Worm (Caenorhabditis elegans) whole organism, L2 larva: ENCODE results near the gene clec-124.

Source experiments
- C34F6.9 ChIP-seq: fragments of 150-350 bp; optimal IDR thresholded peaks from 2 replicates; lab custom pipeline; 2014; ENCODE audit warnings: missing biosample characterization, missing genetic modification characterization
- F13H6.1 ChIP-seq: sonication (generic microtip); optimal IDR thresholded peaks from 2 replicates; lab custom pipeline; 2016; ENCODE audit warnings: missing genetic modification characterization, missing compliant biosample characterization
- R02D3.7 ChIP-seq: fragments of 150-350 bp; optimal IDR thresholded peaks from 2 replicates; lab custom pipeline; 2014; ENCODE audit warnings: missing biosample characterization, missing genetic modification characterization
- Y55F3AM.14 ChIP-seq: fragments of 200-800 bp; sonication (Bioruptor generic); optimal IDR thresholded peaks from 2 replicates; lab custom pipeline; 2018; ENCODE audit warnings: mild to moderate bottlenecking, missing genetic modification characterization, missing compliant biosample characterization
- ZK546.5 ChIP-seq: sonication (generic microtip); optimal IDR thresholded peaks from 2 replicates; lab custom pipeline; 2017; ENCODE audit warnings: missing biosample characterization, missing genetic modification characterization
- alr-1 ChIP-seq: fragments of 150-350 bp; optimal IDR thresholded peaks from 2 replicates; lab custom pipeline; 2014; ENCODE audit warnings: missing biosample characterization, missing genetic modification characterization
- ama-1 ChIP-seq: fragments of 150-350 bp; optimal IDR thresholded peaks from 2 replicates; lab custom pipeline; 2018; ENCODE audit warnings: inconsistent platforms
- blmp-1 ChIP-seq: sonication (generic microtip); optimal IDR thresholded peaks from 2 replicates; lab custom pipeline; 2017; ENCODE audit warnings: missing genetic modification characterization, mild to moderate bottlenecking, missing compliant biosample characterization, antibody characterized with exemption, moderate library complexity; ENCODE audit not compliant: insufficient read depth
- ceh-16 ChIP-seq: fragments of 150-350 bp; optimal IDR thresholded peaks from 2 replicates; lab custom pipeline; 2014; ENCODE audit warnings: missing biosample characterization, missing genetic modification characterization
- ceh-82 ChIP-seq: fragments of 150-350 bp; optimal IDR thresholded peaks from 2 replicates; lab custom pipeline; 2014; ENCODE audit warnings: missing biosample characterization, missing genetic modification characterization
- crh-2 ChIP-seq: sonication (generic microtip); optimal IDR thresholded peaks from 2 replicates; lab custom pipeline; 2017; ENCODE audit warnings: missing biosample characterization, missing genetic modification characterization
- dmd-4 ChIP-seq: sonication (generic microtip); optimal IDR thresholded peaks from 2 replicates; lab custom pipeline; 2017; ENCODE audit warnings: missing biosample characterization, missing genetic modification characterization
- egl-27 ChIP-seq: sonication (generic microtip); optimal IDR thresholded peaks from 3 replicates; lab custom pipeline; 2017; ENCODE audit warnings: missing biosample characterization, missing genetic modification reagents, missing genetic modification characterization
- elt-1 ChIP-seq: fragments of 150-350 bp; optimal IDR thresholded peaks from 2 replicates; lab custom pipeline; 2014; ENCODE audit warnings: missing biosample characterization, missing genetic modification characterization
- fos-1 ChIP-seq: fragments of 150-350 bp; optimal IDR thresholded peaks from 2 replicates; lab custom pipeline; 2014; ENCODE audit warnings: missing biosample characterization, missing genetic modification characterization
- gmeb-1 ChIP-seq: fragments of 150-350 bp; optimal IDR thresholded peaks from 2 replicates; lab custom pipeline; 2014; ENCODE audit warnings: missing biosample characterization, missing genetic modification characterization
- lin-11 ChIP-seq: fragments of 150-350 bp; sonication (generic microtip); optimal IDR thresholded peaks from 2 replicates; lab custom pipeline; 2014; ENCODE audit warnings: missing biosample characterization, missing genetic modification characterization, inconsistent platforms, mixed read lengths
- lin-13 ChIP-seq: fragments of 150-350 bp; optimal IDR thresholded peaks from 2 replicates; lab custom pipeline; 2014; ENCODE audit warnings: missing biosample characterization, missing genetic modification reagents, missing genetic modification characterization
- lin-39 ChIP-seq: fragments of 150-350 bp; optimal IDR thresholded peaks from 2 replicates; lab custom pipeline; 2014; ENCODE audit warnings: missing biosample characterization, missing genetic modification reagents, missing genetic modification characterization
- lsy-2 ChIP-seq, 2 experiments: fragments of 150-350 bp in 1 of 2; sonication (generic microtip) in 1 of 2; optimal IDR thresholded peaks; 2 replicates each; lab custom pipeline; 2014 to 2017; ENCODE audit warnings: missing biosample characterization in 2 of 2, missing genetic modification characterization in 2 of 2
- mab-5 ChIP-seq: fragments of 150-350 bp; optimal IDR thresholded peaks from 2 replicates; lab custom pipeline; 2014; ENCODE audit warnings: missing biosample characterization, missing genetic modification characterization
- mbf-1 ChIP-seq: sonication (generic microtip); optimal IDR thresholded peaks from 2 replicates; lab custom pipeline; 2017; ENCODE audit warnings: missing biosample characterization, missing genetic modification characterization
- mdl-1 ChIP-seq, 2 experiments: fragments of 150-350 bp in 1 of 2; sonication (generic microtip) in 1 of 2; optimal IDR thresholded peaks; 2 replicates each; lab custom pipeline; 2017; ENCODE audit warnings: missing biosample characterization in 2 of 2, missing genetic modification characterization in 2 of 2
- nhr-10 ChIP-seq: sonication (generic microtip); optimal IDR thresholded peaks from 2 replicates; lab custom pipeline; 2017; ENCODE audit warnings: missing biosample characterization, missing genetic modification characterization
- nhr-11 ChIP-seq: fragments of 150-350 bp; optimal IDR thresholded peaks from 2 replicates; lab custom pipeline; 2014; ENCODE audit warnings: missing biosample characterization, missing genetic modification characterization
- nhr-12 ChIP-seq: fragments of 150-350 bp; optimal IDR thresholded peaks from 2 replicates; lab custom pipeline; 2014; ENCODE audit warnings: missing biosample characterization, missing genetic modification characterization
- nhr-129 ChIP-seq: fragments of 150-350 bp; optimal IDR thresholded peaks from 2 replicates; lab custom pipeline; 2014; ENCODE audit warnings: missing biosample characterization, missing genetic modification characterization
- nhr-21 ChIP-seq: fragments of 150-350 bp; optimal IDR thresholded peaks from 2 replicates; lab custom pipeline; 2014; ENCODE audit warnings: missing biosample characterization, missing genetic modification characterization
- nhr-23 ChIP-seq: fragments of 150-350 bp; optimal IDR thresholded peaks from 2 replicates; lab custom pipeline; 2014; ENCODE audit warnings: missing biosample characterization, missing genetic modification reagents, missing genetic modification characterization
- nhr-237 ChIP-seq: fragments of 150-350 bp; optimal IDR thresholded peaks from 2 replicates; lab custom pipeline; 2014; ENCODE audit warnings: missing biosample characterization, missing genetic modification characterization
- nhr-25 ChIP-seq: fragments of 150-350 bp; sonication (generic microtip); optimal IDR thresholded peaks from 3 replicates; lab custom pipeline; 2014; ENCODE audit warnings: missing biosample characterization, missing genetic modification characterization
- nhr-6 ChIP-seq: fragments of 150-350 bp; optimal IDR thresholded peaks from 2 replicates; lab custom pipeline; 2014; ENCODE audit warnings: missing biosample characterization, missing genetic modification characterization
- nhr-77 ChIP-seq: fragments of 150-350 bp; optimal IDR thresholded peaks from 2 replicates; lab custom pipeline; 2014; ENCODE audit warnings: missing biosample characterization, missing genetic modification characterization
- peb-1 ChIP-seq: fragments of 150-350 bp; optimal IDR thresholded peaks from 2 replicates; lab custom pipeline; 2014; ENCODE audit warnings: missing biosample characterization, missing genetic modification characterization
- sem-4 ChIP-seq: fragments of 150-350 bp; optimal IDR thresholded peaks from 2 replicates; lab custom pipeline; 2014; ENCODE audit warnings: missing biosample characterization, missing genetic modification reagents, missing genetic modification characterization
- skn-1 ChIP-seq: sonication (generic microtip); optimal IDR thresholded peaks from 2 replicates; lab custom pipeline; 2017; ENCODE audit warnings: missing biosample characterization, missing genetic modification characterization
- sma-3 ChIP-seq: sonication (generic microtip); optimal IDR thresholded peaks from 2 replicates; lab custom pipeline; 2016; ENCODE audit warnings: missing genetic modification reagents, missing genetic modification characterization, missing compliant biosample characterization
- sma-9 ChIP-seq, 2 experiments: fragments of 150-350 bp in 1 of 2; sonication (generic microtip) in 1 of 2; optimal IDR thresholded peaks; 2 replicates each; lab custom pipeline; 2014 to 2016; ENCODE audit warnings: missing genetic modification characterization in 2 of 2, mild to moderate bottlenecking in 1 of 2, missing biosample characterization in 1 of 2, missing compliant biosample characterization in 1 of 2, missing genetic modification reagents in 1 of 2, moderate library complexity in 1 of 2
- snpc-4 ChIP-seq: fragments of 150-350 bp; optimal IDR thresholded peaks from 2 replicates; lab custom pipeline; 2014; ENCODE audit warnings: missing biosample characterization, missing genetic modification characterization
- unc-39 ChIP-seq: fragments of 150-350 bp; optimal IDR thresholded peaks from 2 replicates; lab custom pipeline; 2014; ENCODE audit warnings: missing biosample characterization, missing genetic modification characterization
- unc-55 ChIP-seq: fragments of 150-350 bp; sonication (generic microtip); optimal IDR thresholded peaks from 3 replicates; lab custom pipeline; 2014; ENCODE audit warnings: missing biosample characterization, missing genetic modification reagents, missing genetic modification characterization
- unc-62 ChIP-seq: fragments of 150-350 bp; optimal IDR thresholded peaks from 2 replicates; lab custom pipeline; 2014; ENCODE audit warnings: missing biosample characterization, missing genetic modification reagents, missing genetic modification characterization
- zag-1 ChIP-seq: fragments of 150-350 bp; optimal IDR thresholded peaks from 2 replicates; lab custom pipeline; 2014; ENCODE audit warnings: missing biosample characterization, missing genetic modification characterization
- ztf-1 ChIP-seq: fragments of 200-800 bp; sonication (Bioruptor generic); conservative IDR thresholded peaks from 2 replicates; pipeline ENCODE4 v1.3.6; 2022; ENCODE audit warnings: missing genetic modification characterization, missing compliant biosample characterization
- ztf-11 ChIP-seq: sonication (generic microtip); optimal IDR thresholded peaks from 2 replicates; lab custom pipeline; 2017; ENCODE audit warnings: missing biosample characterization, missing genetic modification characterization
- ztf-4 ChIP-seq: fragments of 150-350 bp; optimal IDR thresholded peaks from 2 replicates; lab custom pipeline; 2014; ENCODE audit warnings: missing biosample characterization, missing genetic modification characterization

The clec-124 gene

ce11 chrII:3241842-3242241 is 7.7 kb upstream of the clec-124 start:
- TF ChIP-seq blmp-1 (peak; percentile 9), nhr-21 (tag; lab: Kevin White, UChicago) (peak; percentile 68), sem-4 (no peak)

- TF ChIP-seq lin-13 (GFP tag; lab: Kevin White, UChicago) = no peak
- no peak for TF ChIP-seq lsy-2 (tag; optimal IDR thresholded peaks at IDR 0.05; lab: Kevin White, UChicago)
- TF ChIP-seq ztf-11 (tag; lab: Kevin White, UChicago) = no peak
- no peak for TF ChIP-seq nhr-6 (tag; lab: Kevin White, UChicago)
- TF ChIP-seq nhr-11 (tag; lab: Kevin White, UChicago) = no peak
- no peak for TF ChIP-seq unc-55 (GFP tag; lab: Kevin White, UChicago)
- no peak for TF ChIP-seq blmp-1
- no peak for TF ChIP-seq elt-1 (tag; lab: Kevin White, UChicago)
- no peak for TF ChIP-seq ama-1 (lab: Kevin White, UChicago)
- no peak for TF ChIP-seq lin-39 (tag; lab: Kevin White, UChicago)
Measured at ce11 chrII:3244070-3244469, 5.4 kb upstream of the clec-124 start, which contains the start of gene C17F4.12. Gene C17F4.12 (minus strand): TSS chrII:3244170.

ce11 chrII:3244758-3245157 is 4.7 kb upstream of the clec-124 start:
- TF ChIP-seq fos-1 (tag; lab: Kevin White, UChicago) = peak; percentile 50
- TF ChIP-seq ZK546.5 (tag; lab: Kevin White, UChicago) = no peak
- no peak for TF ChIP-seq R02D3.7 (tag; lab: Kevin White, UChicago)
- no peak for TF ChIP-seq sma-3 (GFP tag; lab: Kevin White, UChicago)
- peak; percentile 6 for TF ChIP-seq lin-13 (GFP tag; lab: Kevin White, UChicago)
- no peak for TF ChIP-seq nhr-23 (tag; lab: Kevin White, UChicago)

- TF ChIP-seq nhr-6 (tag; lab: Kevin White, UChicago) (no peak), egl-27 (tag; lab: Kevin White, UChicago) (no peak), mdl-1 (tag; optimal IDR thresholded peaks at IDR 0.05; lab: Kevin White, UChicago) (no peak), ceh-16 (tag; lab: Kevin White, UChicago) (no peak), nhr-21 (tag; lab: Kevin White, UChicago) (no peak), snpc-4 (tag; lab: Kevin White, UChicago) (no peak), ztf-4 (tag; lab: Kevin White, UChicago) (no peak), unc-55 (GFP tag; lab: Kevin White, UChicago) (no peak), nhr-129 (tag; lab: Kevin White, UChicago) (no peak), ceh-82 (tag; lab: Kevin White, UChicago) (no peak), alr-1 (tag; lab: Kevin White, UChicago) (no peak), zag-1 (tag; lab: Kevin White, UChicago) (no peak), gmeb-1 (tag; lab: Kevin White, UChicago) (peak; percentile 29), nhr-10 (no peak), skn-1 (tag; lab: Kevin White, UChicago) (no peak), ama-1 (lab: Kevin White, UChicago) (no peak), nhr-25 (no peak), R02D3.7 (tag; lab: Kevin White, UChicago) (no peak), peb-1 (no peak), ztf-11 (tag; lab: Kevin White, UChicago) (no peak), nhr-12 (tag; lab: Kevin White, UChicago) (no peak), lin-39 (tag; lab: Kevin White, UChicago) (no peak), C34F6.9 (tag; lab: Kevin White, UChicago) (no peak), unc-62 (GFP tag; lab: Kevin White, UChicago) (no peak), unc-39 (no peak), elt-1 (tag; lab: Kevin White, UChicago) (no peak), nhr-237 (no peak), lin-11 (tag; lab: Kevin White, UChicago) (no peak), ztf-1 (GFP tag; lab: Robert Waterston, UW) (no peak), nhr-11 (tag; lab: Kevin White, UChicago) (no peak), crh-2 (tag; lab: Kevin White, UChicago) (peak; percentile 87), mab-5 (tag; lab: Kevin White, UChicago) (no peak), Y55F3AM.14 (no peak), F13H6.1 (tag; lab: Kevin White, UChicago) (peak; percentile 2), nhr-23 (tag; lab: Kevin White, UChicago) (no peak), lin-13 (GFP tag; lab: Kevin White, UChicago) (no peak), nhr-77 (no peak), mbf-1 (tag; lab: Kevin White, UChicago) (no peak), sma-9 (GFP tag; optimal IDR thresholded peaks at IDR 0.05; lab: Kevin White, UChicago) (peak; percentile 52), sma-9 (tag; optimal IDR thresholded peaks at IDR 0.05; lab: Kevin White, UChicago) (no peak), ZK546.5 (tag; lab: Kevin White, UChicago) (no peak), fos-1 (tag; lab: Kevin White, UChicago) (peak; percentile 69), dmd-4 (no peak), sma-3 (GFP tag; lab: Kevin White, UChicago) (peak; percentile 9)
Measured at ce11 chrII:3245836-3246235, 3.7 kb upstream of the clec-124 start, which contains the start of gene C17F4.7. Gene C17F4.7 (minus strand): TSS chrII:3246015.
